Fruit fly (Drosophila melanogaster): ENCODE measurements around the gene CG6418.
A peak's percentile ranks its signal among the peaks of the same experiment; 100 is the strongest.

The CG6418 gene

DNA sequence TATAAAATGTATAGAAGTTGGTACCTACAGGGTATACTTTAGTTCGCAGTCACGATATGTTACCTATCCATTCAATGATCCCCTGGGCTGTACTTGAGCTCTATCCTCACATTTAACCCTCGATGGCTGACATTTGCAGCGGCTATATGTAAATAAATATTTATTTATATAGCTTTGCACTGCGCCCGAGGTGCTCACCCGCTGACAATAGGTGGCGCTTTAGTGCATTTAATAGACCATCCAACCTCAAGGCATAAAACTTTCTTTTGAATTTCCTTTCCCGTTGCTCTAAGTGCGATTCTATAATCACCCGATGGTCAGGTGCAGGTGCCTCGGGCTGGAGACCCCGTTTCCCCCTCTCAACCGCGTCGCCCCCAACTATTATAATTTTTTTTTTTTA, 38.4 kb upstream of the CG6418 start:
- TF ChIP-seq CG15710 (tag; optimal IDR thresholded peaks at IDR 0.05): no peak
- no peak for TF ChIP-seq rn (GFP tag; IDR thresholded peaks at IDR 0.05)
- TF ChIP-seq CG17806 (tag; optimal IDR thresholded peaks at IDR 0.05): no peak
- no peak for TF ChIP-seq CG9948 (tag; optimal IDR thresholded peaks at IDR 0.05)
- no peak for TF ChIP-seq Pif1B (GFP tag; optimal IDR thresholded peaks at IDR 0.05)
- no peak for TF ChIP-seq CG4496 (GFP tag; IDR thresholded peaks at IDR 0.05)
- TF ChIP-seq EcR (GFP tag; optimal IDR thresholded peaks at IDR 0.05): no peak
- TF ChIP-seq Pif1A (GFP tag; optimal IDR thresholded peaks at IDR 0.05): no peak
- TF ChIP-seq CG34367 (tag; optimal IDR thresholded peaks at IDR 0.05): no peak
- TF ChIP-seq Snoo (tag; optimal IDR thresholded peaks at IDR 0.05): no peak
- no peak for TF ChIP-seq CG8159 (tag; optimal IDR thresholded peaks at IDR 0.05)
- TF ChIP-seq D1 (tag; optimal IDR thresholded peaks at IDR 0.05): no peak
- TF ChIP-seq CG32121 (GFP tag; IDR thresholded peaks at IDR 0.05): no peak
- TF ChIP-seq CG13204 (GFP tag; optimal IDR thresholded peaks at IDR 0.05): no peak
- no peak for TF ChIP-seq fd96Ca (GFP tag; IDR thresholded peaks at IDR 0.05)
- no peak for TF ChIP-seq CG10348 (GFP tag; IDR thresholded peaks at IDR 0.05)
- TF ChIP-seq Ets98B (GFP tag; IDR thresholded peaks at IDR 0.05): no peak
- no peak for TF ChIP-seq CG14655 (GFP tag; optimal IDR thresholded peaks at IDR 0.05)

DNA sequence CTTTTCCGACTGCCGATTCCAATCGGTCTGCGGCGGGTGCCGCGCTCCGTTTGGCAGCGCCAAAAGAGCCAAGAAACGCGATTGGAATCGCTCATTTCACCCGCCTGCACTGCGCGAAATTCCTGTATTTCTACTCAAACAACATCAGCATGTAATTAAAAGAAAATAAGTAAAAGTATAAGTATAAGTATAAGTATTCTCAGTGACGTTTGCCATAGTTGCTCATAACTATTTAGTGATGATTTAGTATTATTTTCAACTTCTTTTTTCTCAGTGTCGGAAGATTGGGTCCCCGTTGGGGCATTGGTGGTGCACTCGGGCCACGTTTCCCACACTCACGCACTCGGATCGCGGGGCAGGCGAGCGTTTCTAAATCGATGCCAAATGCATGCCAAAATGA, 34.4 kb upstream of the CG6418 start:
- no peak for TF ChIP-seq D1 (tag; optimal IDR thresholded peaks at IDR 0.05)
- peak; percentile 49 for TF ChIP-seq CG17806 (tag; optimal IDR thresholded peaks at IDR 0.05)
- peak; percentile 68 for TF ChIP-seq CG8301 (tag; optimal IDR thresholded peaks at IDR 0.05)
- TF ChIP-seq CG12605 (GFP tag; IDR thresholded peaks at IDR 0.05): peak; percentile 79
- peak; percentile 86 for TF ChIP-seq CG4496 (GFP tag; IDR thresholded peaks at IDR 0.05)
- peak; percentile 62 for TF ChIP-seq CG14655 (GFP tag; optimal IDR thresholded peaks at IDR 0.05)
- no peak for TF ChIP-seq EcR (GFP tag; optimal IDR thresholded peaks at IDR 0.05)
- TF ChIP-seq CG32121 (GFP tag; IDR thresholded peaks at IDR 0.05): peak; percentile 89
- peak; percentile 92 for TF ChIP-seq Ets98B (GFP tag; IDR thresholded peaks at IDR 0.05)
- peak; percentile 55 for TF ChIP-seq CG8159 (tag; optimal IDR thresholded peaks at IDR 0.05)
- peak; percentile 58 for TF ChIP-seq CG15710 (tag; optimal IDR thresholded peaks at IDR 0.05)
- peak; percentile 47 for TF ChIP-seq CG9948 (tag; optimal IDR thresholded peaks at IDR 0.05)
- TF ChIP-seq CG13204 (GFP tag; optimal IDR thresholded peaks at IDR 0.05): no peak
- TF ChIP-seq fd96Ca (GFP tag; IDR thresholded peaks at IDR 0.05): peak; percentile 88
- TF ChIP-seq CG34367 (tag; optimal IDR thresholded peaks at IDR 0.05): peak; percentile 54
- peak; percentile 40 for TF ChIP-seq Snoo (tag; optimal IDR thresholded peaks at IDR 0.05)
- TF ChIP-seq CG10348 (GFP tag; IDR thresholded peaks at IDR 0.05): no peak; the same call in 1 of the 2 replicates
- peak; percentile 78 for TF ChIP-seq rn (GFP tag; IDR thresholded peaks at IDR 0.05)
- TF ChIP-seq Pif1B (GFP tag; optimal IDR thresholded peaks at IDR 0.05): peak; percentile 50
- TF ChIP-seq Pif1A (GFP tag; optimal IDR thresholded peaks at IDR 0.05): peak; percentile 72
- no peak for TF ChIP-seq gl (tag; optimal IDR thresholded peaks at IDR 0.05)

DNA sequence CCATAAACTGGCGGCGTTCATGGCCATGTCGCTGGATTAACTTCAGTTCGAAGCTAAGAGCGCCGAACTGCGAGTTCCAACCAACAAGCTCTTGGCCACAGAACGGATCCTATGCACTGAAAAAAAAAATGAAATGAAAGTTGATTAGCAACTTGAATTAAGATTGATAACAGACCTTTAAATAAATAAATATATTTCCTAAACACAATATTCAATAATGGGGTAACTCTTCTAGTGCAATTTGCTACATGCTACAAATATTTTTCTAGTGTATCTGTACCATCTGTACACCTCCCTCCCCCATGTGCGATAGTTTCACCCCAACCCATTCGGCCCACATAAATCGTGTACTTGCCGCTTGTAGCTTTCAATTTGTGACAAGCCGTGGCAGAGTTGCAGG, 30.8 kb upstream of the CG6418 start:
- TF ChIP-seq CG8159 (tag; optimal IDR thresholded peaks at IDR 0.05) (peak; percentile 19), CG14655 (GFP tag; optimal IDR thresholded peaks at IDR 0.05) (peak; percentile 5), gl (tag; optimal IDR thresholded peaks at IDR 0.05) (no peak), CG34367 (tag; optimal IDR thresholded peaks at IDR 0.05) (no peak), CG17806 (tag; optimal IDR thresholded peaks at IDR 0.05) (no peak), EcR (GFP tag; optimal IDR thresholded peaks at IDR 0.05) (no peak), CG32121 (GFP tag; IDR thresholded peaks at IDR 0.05) (no peak), rn (GFP tag; IDR thresholded peaks at IDR 0.05) (no peak), CG15710 (tag; optimal IDR thresholded peaks at IDR 0.05) (no peak), Pif1A (GFP tag; optimal IDR thresholded peaks at IDR 0.05) (no peak)

DNA sequence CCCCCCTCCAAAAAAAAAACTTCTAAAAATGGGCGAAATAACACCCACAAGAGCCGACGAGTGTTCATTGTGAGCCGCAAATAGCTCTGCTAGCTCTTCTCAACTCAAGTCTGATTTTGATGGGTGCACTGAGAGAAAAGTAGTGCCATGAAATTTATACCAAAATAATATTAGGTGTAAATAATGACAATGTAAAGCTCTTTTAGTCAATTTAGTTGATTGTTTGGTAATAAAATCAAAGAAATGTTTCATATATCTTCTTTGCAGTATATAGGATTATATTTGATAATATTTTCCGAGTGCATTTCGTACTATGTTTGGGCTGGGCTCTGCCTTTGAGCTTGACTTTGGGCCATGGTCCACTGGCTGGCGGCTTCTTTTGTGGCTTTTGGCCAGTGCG, 25.9 kb upstream of the CG6418 start:
- TF ChIP-seq CG9948 (tag; optimal IDR thresholded peaks at IDR 0.05) (peak; percentile 62), CG32121 (GFP tag; IDR thresholded peaks at IDR 0.05) (no peak), gl (tag; optimal IDR thresholded peaks at IDR 0.05) (peak; percentile 1), CG14655 (GFP tag; optimal IDR thresholded peaks at IDR 0.05) (peak; percentile 63), CG8159 (tag; optimal IDR thresholded peaks at IDR 0.05) (peak; percentile 63), CG8301 (tag; optimal IDR thresholded peaks at IDR 0.05) (peak; percentile 51), CG4496 (GFP tag; IDR thresholded peaks at IDR 0.05) (peak; percentile 15; the same call in 1 of the 3 replicates), Ets98B (GFP tag; IDR thresholded peaks at IDR 0.05) (peak; percentile 32; the same call in 1 of the 2 replicates), CG17806 (tag; optimal IDR thresholded peaks at IDR 0.05) (peak; percentile 63), CG12605 (GFP tag; IDR thresholded peaks at IDR 0.05) (no peak), CG34367 (tag; optimal IDR thresholded peaks at IDR 0.05) (no peak)

DNA sequence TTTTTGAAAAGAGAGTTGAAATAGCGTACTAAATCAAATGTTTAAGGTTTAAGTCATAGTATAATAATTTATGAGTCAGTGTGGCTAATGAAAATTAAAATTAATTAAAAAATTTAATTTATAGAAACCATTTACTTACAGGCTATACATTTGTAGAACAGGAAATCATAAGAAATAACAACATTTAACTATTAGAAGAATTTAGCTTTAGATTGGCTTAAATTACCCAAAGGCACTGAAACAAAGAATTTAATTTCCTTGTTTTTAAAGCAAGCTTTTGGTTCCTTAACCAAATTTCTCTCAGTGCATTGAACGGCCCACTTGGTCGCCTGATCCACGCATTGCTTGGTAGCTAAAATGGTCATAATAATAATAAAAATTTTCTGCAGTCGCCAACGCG, 24.6 kb upstream of the CG6418 start:
- TF ChIP-seq fd96Ca (GFP tag; IDR thresholded peaks at IDR 0.05) (no peak), CG9948 (tag; optimal IDR thresholded peaks at IDR 0.05) (peak; percentile 59), Snoo (tag; optimal IDR thresholded peaks at IDR 0.05) (peak; percentile 20), CG14655 (GFP tag; optimal IDR thresholded peaks at IDR 0.05) (peak; percentile 81), CG8301 (tag; optimal IDR thresholded peaks at IDR 0.05) (peak; percentile 56), CG34367 (tag; optimal IDR thresholded peaks at IDR 0.05) (no peak), CG13204 (GFP tag; optimal IDR thresholded peaks at IDR 0.05) (no peak), CG8159 (tag; optimal IDR thresholded peaks at IDR 0.05) (peak; percentile 5), Ets98B (GFP tag; IDR thresholded peaks at IDR 0.05) (no peak), CG32121 (GFP tag; IDR thresholded peaks at IDR 0.05) (no peak)

DNA sequence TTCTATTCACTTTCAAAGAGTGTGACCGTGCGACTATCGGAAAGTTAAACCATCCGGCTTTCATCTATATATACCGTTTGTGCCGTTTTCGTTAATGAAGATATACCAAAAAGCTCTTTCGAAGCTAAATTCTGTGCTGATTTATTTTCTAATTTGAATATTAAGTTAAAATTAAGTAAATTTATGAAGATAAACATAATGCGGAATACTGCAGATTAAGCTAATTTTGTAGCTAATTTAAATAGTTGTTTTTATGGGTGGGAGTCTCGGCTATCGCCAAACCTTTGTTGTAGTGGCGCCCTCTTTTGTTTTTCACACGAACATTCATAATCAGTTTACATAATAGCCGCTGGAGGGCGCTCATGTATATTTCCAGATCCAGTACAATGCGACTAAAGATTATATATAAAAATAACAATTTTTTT, 20.3 kb upstream of the CG6418 start, which contains the start of gene Aps:
Aps (minus strand) TSS at position 37 of the 425 bp plus-strand sequence.
- TF ChIP-seq CG14655 (GFP tag; optimal IDR thresholded peaks at IDR 0.05): no peak
- no peak for TF ChIP-seq CG9948 (tag; optimal IDR thresholded peaks at IDR 0.05)
- no peak for TF ChIP-seq CG32121 (GFP tag; IDR thresholded peaks at IDR 0.05)
- TF ChIP-seq D1 (tag; optimal IDR thresholded peaks at IDR 0.05): no peak
- TF ChIP-seq rn (GFP tag; IDR thresholded peaks at IDR 0.05): no peak
- peak; percentile 26; the same call in 1 of the 3 replicates for TF ChIP-seq CG4496 (GFP tag; IDR thresholded peaks at IDR 0.05)
- peak; percentile 16 for TF ChIP-seq Pif1B (GFP tag; optimal IDR thresholded peaks at IDR 0.05)
- TF ChIP-seq CG15710 (tag; optimal IDR thresholded peaks at IDR 0.05): no peak
